Worm (Caenorhabditis elegans) whole organism, L1 larva: ENCODE data around the gene F14F9.6.

Experiments
- F16B12.6 ChIP-seq: fragments of 150-350 bp; optimal IDR thresholded peaks from 2 replicates; lab custom pipeline; 2014; ENCODE audit warnings: missing biosample characterization, missing genetic modification characterization
- alr-1 ChIP-seq: fragments of 200-800 bp; sonication (Bioruptor generic); optimal IDR thresholded peaks from 2 replicates; lab custom pipeline; 2018; ENCODE audit warnings: borderline replicate concordance, mild to moderate bottlenecking, missing genetic modification characterization, missing compliant biosample characterization

ce11 chrV:5178051-5178450 lies 31.8 kb upstream of the F14F9.6 start:
- TF ChIP-seq alr-1 (tag; lab: Kevin White, UChicago) (no peak), F16B12.6 (tag; lab: Kevin White, UChicago) (no peak)
